Worm (Caenorhabditis elegans): ENCODE results near the gene nhr-35.

ce11 chrX:4500499-4500898 lies 32.0 kb upstream of the nhr-35 start:
- TF ChIP-seq ama-1 (optimal IDR thresholded peaks at IDR 0.05) (no peak), ceh-82 (tag; optimal IDR thresholded peaks at IDR 0.05) (no peak), hlh-4 (tag; optimal IDR thresholded peaks at IDR 0.05) (no peak), sox-4 (tag; optimal IDR thresholded peaks at IDR 0.05) (no peak)
